Fruit fly (Drosophila melanogaster): ENCODE results near the gene Tti1.

DNA sequence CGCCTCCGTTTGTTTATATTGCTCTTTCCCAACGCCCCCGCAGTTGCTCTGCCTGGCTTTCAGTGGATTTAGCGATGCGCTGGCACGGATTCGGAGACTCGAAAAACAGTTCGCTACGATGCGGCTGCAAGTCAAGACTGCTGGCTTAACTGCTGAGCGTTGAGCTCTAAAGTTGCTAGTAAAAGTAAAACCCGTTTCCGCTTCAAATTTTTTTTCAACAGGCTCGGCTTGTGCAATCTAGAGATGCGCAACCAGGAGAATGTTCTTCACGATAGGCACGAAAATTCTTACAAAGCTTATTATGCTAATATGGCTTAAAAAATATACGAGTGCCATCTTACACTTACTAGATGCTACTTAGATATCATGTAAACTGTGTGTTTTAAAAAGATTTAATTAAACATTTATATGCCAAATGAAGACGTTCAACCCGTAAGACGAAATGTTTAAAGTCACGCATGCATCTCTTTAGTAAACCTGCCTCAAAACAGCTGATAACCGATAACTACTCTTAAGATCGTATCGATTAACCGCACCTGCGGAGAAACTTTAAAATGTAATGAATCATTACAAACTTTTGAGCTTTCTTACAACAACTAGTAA, 7.1 kb downstream of the Tti1 start, which contains the start of gene CG12948:
- peak in 1 of 2 experiments; percentile 4 for TF ChIP-seq EcR (GFP tag; optimal IDR thresholded peaks at IDR 0.05)
- no peak for TF ChIP-seq usp (GFP tag; optimal IDR thresholded peaks at IDR 0.05)
- no peak for TF ChIP-seq pan (optimal IDR thresholded peaks at IDR 0.05)
- no peak for TF ChIP-seq psq (optimal IDR thresholded peaks at IDR 0.05)
